Fruit fly (Drosophila melanogaster) whole organism, embryonic: ENCODE results near the gene CG17377.
A peak's percentile ranks its signal among the peaks of the same experiment; 100 is the strongest.

Experiments used
- Blimp-1 ChIP-seq: fragments of 200-800 bp; sonication (Bioruptor generic); optimal IDR thresholded peaks from 3 replicates; lab custom pipeline; 2018; ENCODE audit warnings: missing biosample characterization, missing genetic modification characterization, mild to moderate bottlenecking, moderate library complexity, missing genetic modification reagents
- CG10274 ChIP-seq: fragments of 200-800 bp; sonication (Bioruptor generic); optimal IDR thresholded peaks from 3 replicates; lab custom pipeline; 2017; ENCODE audit warnings: missing biosample characterization, mild to moderate bottlenecking, missing genetic modification characterization
- CG12155 ChIP-seq: fragments of 200-800 bp; sonication (Bioruptor generic); optimal IDR thresholded peaks from 3 replicates; lab custom pipeline; 2016; ENCODE audit warnings: missing biosample characterization, missing genetic modification characterization
- CG1233 ChIP-seq: fragments of 200-800 bp; sonication (Bioruptor generic); optimal IDR thresholded peaks from 4 replicates; lab custom pipeline; 2018; ENCODE audit warnings: missing biosample characterization, mild to moderate bottlenecking, missing genetic modification characterization
- CG15601 ChIP-seq: fragments of 200-800 bp; sonication (Bioruptor generic); optimal IDR thresholded peaks from 3 replicates; lab custom pipeline; 2019; ENCODE audit warnings: missing biosample characterization, mild to moderate bottlenecking, missing genetic modification characterization, moderate library complexity
- CG18262 ChIP-seq: fragments of 200-800 bp; optimal IDR thresholded peaks from 3 replicates; lab custom pipeline; 2019; ENCODE audit warnings: missing biosample characterization, mild to moderate bottlenecking, missing genetic modification characterization, moderate library complexity
- CG2712 ChIP-seq: fragments of 200-800 bp; optimal IDR thresholded peaks from 3 replicates; lab custom pipeline; 2019; ENCODE audit warnings: missing biosample characterization, mild to moderate bottlenecking, missing genetic modification characterization, moderate library complexity
- CG31224 ChIP-seq: fragments of 200-800 bp; sonication (Bioruptor generic); IDR thresholded peaks from 2 replicates; pipeline ENCODE4 v1.3.6; 2022; ENCODE audit warnings: missing biosample characterization, missing genetic modification characterization
- CG4424 ChIP-seq: fragments of 200-800 bp; sonication (Bioruptor generic); optimal IDR thresholded peaks from 3 replicates; lab custom pipeline; 2016; ENCODE audit warnings: missing biosample characterization, missing genetic modification characterization
- CG4820 ChIP-seq: fragments of 200-800 bp; sonication (Bioruptor generic); optimal IDR thresholded peaks from 3 replicates; lab custom pipeline; 2016; ENCODE audit warnings: missing biosample characterization, missing genetic modification characterization
- CG5245 ChIP-seq: fragments of 200-800 bp; sonication (Bioruptor generic); optimal IDR thresholded peaks from 3 replicates; lab custom pipeline; 2016; ENCODE audit warnings: missing biosample characterization, missing genetic modification characterization
- CG6689 ChIP-seq: fragments of 200-800 bp; sonication (Bioruptor generic); IDR thresholded peaks from 2 replicates; pipeline ENCODE4 v1.3.6; 2022; ENCODE audit warnings: missing biosample characterization, missing genetic modification characterization
- CG7556 ChIP-seq: fragments of 200-800 bp; sonication (Bioruptor generic); optimal IDR thresholded peaks from 2 replicates; lab custom pipeline; 2017; ENCODE audit warnings: missing biosample characterization, mild to moderate bottlenecking, missing genetic modification characterization
- CG7839 ChIP-seq: fragments of 200-800 bp; sonication (Bioruptor generic); optimal IDR thresholded peaks from 3 replicates; lab custom pipeline; 2018; ENCODE audit warnings: missing biosample characterization, mild to moderate bottlenecking, missing genetic modification characterization, moderate library complexity
- CG8924 ChIP-seq: fragments of 200-800 bp; optimal IDR thresholded peaks from 3 replicates; lab custom pipeline; 2019; ENCODE audit warnings: missing biosample characterization, mild to moderate bottlenecking, missing genetic modification characterization, moderate library complexity
- CTCF ChIP-seq: fragments of 200-800 bp; sonication (Bioruptor generic); optimal IDR thresholded peaks from 2 replicates; lab custom pipeline; 2017; ENCODE audit warnings: missing biosample characterization, mild to moderate bottlenecking, missing genetic modification characterization, moderate library complexity
- Chrac-16 ChIP-seq: fragments of 200-800 bp; sonication (Bioruptor generic); optimal IDR thresholded peaks from 3 replicates; lab custom pipeline; 2016; ENCODE audit warnings: missing biosample characterization, missing genetic modification characterization
- CoRest ChIP-seq: fragments of 200-800 bp; sonication (Bioruptor generic); optimal IDR thresholded peaks from 3 replicates; lab custom pipeline; 2018; ENCODE audit warnings: missing biosample characterization, mild to moderate bottlenecking, missing genetic modification characterization, moderate library complexity
- Ets65A ChIP-seq: fragments of 200-800 bp; sonication (Bioruptor generic); peaks from one replicate; lab custom pipeline; 2016; ENCODE audit warnings: missing biosample characterization, missing genetic modification characterization
- Fer3 ChIP-seq: fragments of 200-800 bp; sonication (Bioruptor generic); optimal IDR thresholded peaks from 2 replicates; lab custom pipeline; 2018; ENCODE audit warnings: missing biosample characterization, mild to moderate bottlenecking, missing genetic modification characterization, moderate library complexity
- Hmx ChIP-seq: fragments of 200-800 bp; sonication (Bioruptor generic); optimal IDR thresholded peaks from 2 replicates; lab custom pipeline; 2016; ENCODE audit warnings: missing biosample characterization, missing genetic modification characterization
- Hr3 ChIP-seq: fragments of 200-800 bp; sonication (Bioruptor generic); optimal IDR thresholded peaks from 3 replicates; lab custom pipeline; 2016; ENCODE audit warnings: missing biosample characterization, missing genetic modification characterization
- Oli ChIP-seq: fragments of 200-800 bp; sonication (Bioruptor generic); optimal IDR thresholded peaks from 2 replicates; lab custom pipeline; 2018; ENCODE audit warnings: missing biosample characterization, mild to moderate bottlenecking, missing genetic modification characterization, moderate library complexity
- PHDP ChIP-seq: fragments of 200-800 bp; sonication (Bioruptor generic); optimal IDR thresholded peaks from 3 replicates; lab custom pipeline; 2018; ENCODE audit warnings: missing biosample characterization, mild to moderate bottlenecking, missing genetic modification characterization, moderate library complexity
- Tbp ChIP-seq: fragments of >200 bp; optimal IDR thresholded peaks from 2 replicates; lab custom pipeline; 2018; ENCODE audit warnings: missing biosample characterization, missing genetic modification characterization
- chif ChIP-seq, 2 experiments: fragments of 200-800 bp; sonication (Bioruptor generic); optimal IDR thresholded peaks; 3 replicates each; lab custom pipeline; 2016; ENCODE audit warnings: missing biosample characterization in 2 of 2, missing genetic modification characterization in 2 of 2
- dmrt11E ChIP-seq: fragments of 200-800 bp; sonication (Bioruptor generic); optimal IDR thresholded peaks from 3 replicates; lab custom pipeline; 2018; ENCODE audit warnings: missing biosample characterization, mild to moderate bottlenecking, missing genetic modification characterization, moderate library complexity
- dpn ChIP-seq, 2 experiments: fragments of 200-800 bp; sonication (Bioruptor generic); optimal IDR thresholded peaks; 3 replicates each; lab custom pipeline; 2016; ENCODE audit warnings: missing biosample characterization in 2 of 2, missing genetic modification characterization in 2 of 2
- dysf ChIP-seq: fragments of 200-800 bp; sonication (Bioruptor generic); IDR thresholded peaks from 3 replicates; pipeline ENCODE4 v1.3.6; 2022; ENCODE audit warnings: missing biosample characterization, missing genetic modification characterization
- ewg ChIP-seq: fragments of 200-800 bp; sonication (Bioruptor generic); optimal IDR thresholded peaks from 3 replicates; lab custom pipeline; 2017; ENCODE audit warnings: mild to moderate bottlenecking, missing biosample characterization, missing genetic modification reagents, missing genetic modification characterization
- exex ChIP-seq: fragments of 200-800 bp; sonication (Bioruptor generic); optimal IDR thresholded peaks from 4 replicates; lab custom pipeline; 2018; ENCODE audit warnings: missing biosample characterization, mild to moderate bottlenecking, missing genetic modification characterization, moderate library complexity
- fd3F ChIP-seq: fragments of 200-800 bp; sonication (Bioruptor generic); optimal IDR thresholded peaks from 2 replicates; lab custom pipeline; 2018; ENCODE audit warnings: missing biosample characterization, mild to moderate bottlenecking, missing genetic modification characterization, moderate library complexity
- fd96Cb ChIP-seq: fragments of 200-800 bp; sonication (Bioruptor generic); optimal IDR thresholded peaks from 2 replicates; lab custom pipeline; 2018; ENCODE audit warnings: missing biosample characterization, mild to moderate bottlenecking, missing genetic modification characterization, moderate library complexity
- jigr1 ChIP-seq: fragments of 200-800 bp; sonication (Bioruptor generic); IDR thresholded peaks from 3 replicates; pipeline ENCODE4 v1.3.6; 2022; ENCODE audit warnings: missing biosample characterization, missing genetic modification characterization
- lab ChIP-seq: fragments of 200-800 bp; sonication (Bioruptor generic); optimal IDR thresholded peaks from 3 replicates; lab custom pipeline; 2017; ENCODE audit warnings: missing biosample characterization, missing genetic modification characterization, mild to moderate bottlenecking, moderate library complexity, missing genetic modification reagents
- nmo ChIP-seq: fragments of 200-800 bp; sonication (Bioruptor generic); optimal IDR thresholded peaks from 2 replicates; lab custom pipeline; 2018; ENCODE audit warnings: missing biosample characterization, mild to moderate bottlenecking, missing genetic modification characterization, moderate library complexity
- phol ChIP-seq: fragments of 200-800 bp; sonication (Bioruptor generic); optimal IDR thresholded peaks from 3 replicates; lab custom pipeline; 2018; ENCODE audit warnings: missing biosample characterization, mild to moderate bottlenecking, missing genetic modification characterization, moderate library complexity
- pnt ChIP-seq: fragments of 200-800 bp; sonication (Bioruptor generic); optimal IDR thresholded peaks from 3 replicates; lab custom pipeline; 2016; ENCODE audit warnings: missing biosample characterization, missing genetic modification characterization
- prd ChIP-seq, 3 experiments: fragments of >200 bp in 2 of 3; fragments of 200-800 bp in 1 of 3; sonication (Bioruptor generic) in 1 of 3; optimal IDR thresholded peaks in 2 of 3; IDR thresholded peaks in 1 of 3; 2 replicates in 2 of 3; 3 replicates in 1 of 3; pipeline versions ENCODE4 v1.3.6 to Lab custom; 2017 to 2022; ENCODE audit warnings: missing biosample characterization in 1 of 3, missing genetic modification characterization in 1 of 3
- row ChIP-seq: fragments of 200-800 bp; sonication (Bioruptor generic); IDR thresholded peaks from 3 replicates; pipeline ENCODE4 v1.3.6; 2022; ENCODE audit warnings: missing biosample characterization, missing genetic modification characterization
- salm ChIP-seq: fragments of 200-800 bp; sonication (Bioruptor generic); optimal IDR thresholded peaks from 2 replicates; lab custom pipeline; 2018; ENCODE audit warnings: missing biosample characterization, mild to moderate bottlenecking, missing genetic modification characterization
- sens ChIP-seq: fragments of 200-800 bp; sonication (Bioruptor generic); peaks from one replicate; lab custom pipeline; 2016; ENCODE audit warnings: missing biosample characterization, missing genetic modification characterization
- sens-2 ChIP-seq: fragments of 200-800 bp; sonication (Bioruptor generic); IDR thresholded peaks from 2 replicates; pipeline ENCODE4 v1.3.6; 2022; ENCODE audit warnings: missing biosample characterization, missing genetic modification characterization
- slbo ChIP-seq: fragments of 200-800 bp; sonication (Bioruptor generic); IDR thresholded peaks from 2 replicates; pipeline ENCODE4 v1.3.6; 2022; ENCODE audit warnings: missing biosample characterization, missing genetic modification characterization
- tap ChIP-seq: fragments of 200-800 bp; optimal IDR thresholded peaks from 3 replicates; lab custom pipeline; 2019; ENCODE audit warnings: missing biosample characterization, mild to moderate bottlenecking, missing genetic modification characterization, moderate library complexity
- tgo ChIP-seq: fragments of 200-800 bp; sonication (Bioruptor generic); IDR thresholded peaks from 3 replicates; pipeline ENCODE4 v1.3.6; 2022; ENCODE audit warnings: missing biosample characterization, missing genetic modification characterization
- trem ChIP-seq: fragments of 200-800 bp; optimal IDR thresholded peaks from 3 replicates; lab custom pipeline; 2019; ENCODE audit warnings: missing biosample characterization, mild to moderate bottlenecking, missing genetic modification characterization, moderate library complexity
- tup ChIP-seq: fragments of 200-800 bp; sonication (Bioruptor generic); optimal IDR thresholded peaks from 2 replicates; lab custom pipeline; 2016; ENCODE audit warnings: missing biosample characterization, mild to moderate bottlenecking, missing genetic modification characterization, moderate library complexity
- wdn ChIP-seq: fragments of 200-800 bp; sonication (Bioruptor generic); IDR thresholded peaks from 2 replicates; pipeline ENCODE4 v1.3.6; 2022; ENCODE audit warnings: missing biosample characterization, missing genetic modification characterization

The CG17377 gene

DNA sequence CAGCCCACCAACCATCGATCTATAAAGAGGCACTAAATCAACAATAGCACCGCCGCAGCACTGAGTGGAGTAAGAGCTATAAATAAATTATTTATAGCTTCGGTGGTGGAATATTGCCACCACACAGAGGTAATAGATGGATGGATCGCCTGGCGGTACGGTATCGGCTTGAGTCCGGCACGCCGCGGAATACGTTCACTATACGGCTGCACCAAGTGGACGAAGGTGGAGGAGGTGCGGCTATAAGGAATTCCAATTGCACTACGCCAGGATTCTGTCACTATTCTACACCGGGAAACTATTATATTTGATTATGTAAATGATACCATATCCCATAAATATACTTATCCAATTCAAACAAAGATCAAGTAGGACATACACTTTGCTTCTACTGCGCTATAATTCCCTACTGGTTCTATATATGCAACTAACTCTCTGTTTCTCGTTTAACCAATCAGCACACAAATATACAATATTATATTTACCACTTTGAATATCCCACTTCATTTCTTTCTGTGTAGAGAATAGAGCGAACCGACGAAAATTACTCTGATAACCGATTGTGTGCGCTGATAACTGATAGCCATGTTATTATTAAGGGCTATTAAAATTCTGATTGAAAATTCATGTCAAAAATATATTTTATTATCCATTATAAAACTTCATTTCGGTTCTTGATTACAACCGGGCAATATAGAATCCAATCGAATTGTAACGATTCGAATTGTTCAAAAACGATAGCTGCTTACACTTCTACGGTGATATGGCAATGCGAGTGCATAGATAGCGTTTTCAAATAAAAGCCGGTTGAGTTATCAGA is 16.8 kb upstream of the CG17377 start (continued):
- TF ChIP-seq CG10274 (GFP tag; lab: Kevin White, UChicago) = peak; percentile 94
- peak; percentile 67 for TF ChIP-seq CoRest (tag; lab: Kevin White, UChicago)
- peak; percentile 95 for TF ChIP-seq sens-2
- TF ChIP-seq Oli (tag; lab: Kevin White, UChicago) = peak; percentile 36
- TF ChIP-seq CG15601 = peak; percentile 53
- 0 out of 3 replicates have a peak, but pooled peaks have one; percentile 15 for TF ChIP-seq tgo (GFP tag; lab: Robert Waterston, UW)
- TF ChIP-seq Ets65A = peak; percentile 91
- TF ChIP-seq slbo (GFP tag; lab: Robert Waterston, UW) = peak; percentile 40; the same call in 1 of the 2 replicates
- peak; percentile 9 for TF ChIP-seq tap (tag; lab: Kevin White, UChicago)
- TF ChIP-seq dmrt11E (tag; lab: Kevin White, UChicago) = peak; percentile 67
- peak; percentile 49 for TF ChIP-seq CG7839 (tag; lab: Kevin White, UChicago)
- peak; percentile 90 for TF ChIP-seq sens (GFP tag; lab: Kevin White, UChicago)
- peak in 1 of 2 experiments; percentile 10 for TF ChIP-seq dpn (GFP tag; optimal IDR thresholded peaks at IDR 0.05; lab: Kevin White, UChicago)
- TF ChIP-seq fd3F = peak; percentile 3
- TF ChIP-seq CG8924 (tag; lab: Kevin White, UChicago) = peak; percentile 40
- TF ChIP-seq dysf = peak; percentile 62; the same call in 2 of the 3 replicates
- peak; percentile 88 for TF ChIP-seq exex
- peak in 1 of 2 experiments; percentile 6 for TF ChIP-seq chif (GFP tag; optimal IDR thresholded peaks at IDR 0.05; lab: Kevin White, UChicago)
- TF ChIP-seq CG31224 (GFP tag; lab: Robert Waterston, UW) = 0 out of 2 replicates have a peak, but pooled peaks have one; percentile 25
- no peak for TF ChIP-seq jigr1 (GFP tag; lab: Robert Waterston, UW)
- TF ChIP-seq CG6689 = peak; percentile 40; the same call in 1 of the 2 replicates
- TF ChIP-seq ewg = peak; percentile 6
- peak; percentile 14 for TF ChIP-seq Chrac-16 (GFP tag; lab: Kevin White, UChicago)
- peak; percentile 27 for TF ChIP-seq CG4820
- TF ChIP-seq lab = peak; percentile 5
- TF ChIP-seq CG2712 (tag; lab: Kevin White, UChicago) = peak; percentile 53
- TF ChIP-seq PHDP (tag; lab: Kevin White, UChicago) = peak; percentile 22
- TF ChIP-seq Hmx = no peak
- no peak for TF ChIP-seq prd (optimal IDR thresholded peaks at IDR 0.05; lab: Kevin White, UChicago)
- TF ChIP-seq prd (GFP tag; IDR thresholded peaks at IDR 0.05; lab: Robert Waterston, UW) = peak; percentile 42; the same call in 1 of the 3 replicates
- TF ChIP-seq fd96Cb (tag; lab: Kevin White, UChicago) = peak; percentile 51
- no peak for TF ChIP-seq Fer3
- TF ChIP-seq CG12155 (GFP tag; lab: Kevin White, UChicago) = peak; percentile 19
- TF ChIP-seq nmo (GFP tag; lab: Kevin White, UChicago) = peak; percentile 66
- peak; percentile 57 for TF ChIP-seq CG4424 (GFP tag; lab: Kevin White, UChicago)
- peak; percentile 68 for TF ChIP-seq row (GFP tag; lab: Robert Waterston, UW)
- peak; percentile 65 for TF ChIP-seq phol (tag; lab: Kevin White, UChicago)
- peak; percentile 41 for TF ChIP-seq Blimp-1
- peak; percentile 27 for TF ChIP-seq pnt (GFP tag; lab: Kevin White, UChicago)
- peak; percentile 49 for TF ChIP-seq trem (tag; lab: Kevin White, UChicago)
- TF ChIP-seq CG1233 (GFP tag; lab: Kevin White, UChicago) = peak; percentile 12
- no peak for TF ChIP-seq wdn (GFP tag; lab: Robert Waterston, UW)
- peak; percentile 1 for TF ChIP-seq Hr3 (GFP tag; lab: Kevin White, UChicago)
- TF ChIP-seq CG5245 (GFP tag; lab: Kevin White, UChicago) = no peak
- TF ChIP-seq tup = no peak
- TF ChIP-seq Tbp = no peak
- TF ChIP-seq CG7556 (GFP tag; lab: Kevin White, UChicago) = peak; percentile 28
- no peak for TF ChIP-seq CTCF (GFP tag; lab: Kevin White, UChicago)
- peak; percentile 69 for TF ChIP-seq CG18262 (tag; lab: Kevin White, UChicago)
- TF ChIP-seq salm (tag; lab: Kevin White, UChicago) = peak; percentile 83
